Worm (Caenorhabditis elegans) whole organism, L4 larva: Measurements from ENCODE around the gene eas-1.

Experiments used
- lin-13 ChIP-seq: fragments of 150-350 bp; optimal IDR thresholded peaks from 2 replicates; lab custom pipeline; 2014; ENCODE audit warnings: missing biosample characterization, missing genetic modification reagents, missing genetic modification characterization
- spr-1 ChIP-seq: sonication (generic microtip); optimal IDR thresholded peaks from 2 replicates; lab custom pipeline; 2016; ENCODE audit warnings: mild to moderate bottlenecking, missing genetic modification characterization, missing compliant biosample characterization
- tra-1 ChIP-seq: fragments of 200-800 bp; sonication (Bioruptor generic); IDR thresholded peaks from 2 replicates; pipeline ENCODE4 v1.3.6; 2022; ENCODE audit warnings: missing genetic modification reagents, missing genetic modification characterization, missing compliant biosample characterization
- zag-1 ChIP-seq: fragments of 150-350 bp; optimal IDR thresholded peaks from 2 replicates; lab custom pipeline; 2014; ENCODE audit warnings: missing biosample characterization, missing genetic modification characterization

- TF ChIP-seq spr-1 (tag; lab: Kevin White, UChicago) (no peak), tra-1 (no peak), lin-13 (GFP tag; lab: Kevin White, UChicago) (no peak), zag-1 (tag; lab: Kevin White, UChicago) (no peak)
These were observed 12.9 kb downstream of the eas-1 start, which contains the start of gene C27D9.1 for ce11 chrII:4753133-4753532.
